Fruit fly (Drosophila melanogaster): ENCODE measurements around the gene CG6142.

- TF ChIP-seq jim (GFP tag; optimal IDR thresholded peaks at IDR 0.05) (no peak), pan (optimal IDR thresholded peaks at IDR 0.05) (no peak), Myc (optimal IDR thresholded peaks at IDR 0.05) (no peak), dl (GFP tag; optimal IDR thresholded peaks at IDR 0.05; ENCODE audit: insufficient read depth in 1 of 2, partially characterized antibody in 2 of 2) (no peak), Dfd (GFP tag; optimal IDR thresholded peaks at IDR 0.05) (no peak), usp (GFP tag; optimal IDR thresholded peaks at IDR 0.05) (no peak), sage (GFP tag; optimal IDR thresholded peaks at IDR 0.05) (no peak), h (GFP tag; optimal IDR thresholded peaks at IDR 0.05) (no peak), Mio (GFP tag; optimal IDR thresholded peaks at IDR 0.05) (no peak), Abd-B (GFP tag; optimal IDR thresholded peaks at IDR 0.05) (no peak), CG32264 (GFP tag; optimal IDR thresholded peaks at IDR 0.05) (no peak), br (GFP tag; optimal IDR thresholded peaks at IDR 0.05) (no peak), N (GFP tag; optimal IDR thresholded peaks at IDR 0.05) (no peak), Hnf4 (GFP tag; optimal IDR thresholded peaks at IDR 0.05) (no peak)
These were observed 4.2 kb downstream of the CG6142 start for dm6 chr3R:26137189-26137588.

Measured in whole organism, wandering third instar larva.